Worm (Caenorhabditis elegans) whole organism, L1 larva: ENCODE data around the gene pkn-1.
A peak's percentile ranks its signal among the peaks of the same experiment; 100 is the strongest.

Experiments
- C04F5.9 ChIP-seq: sonication (generic microtip); optimal IDR thresholded peaks from 2 replicates; lab custom pipeline; 2016; ENCODE audit warnings: missing genetic modification characterization, missing compliant biosample characterization
- C34B4.2 ChIP-seq: sonication (generic microtip); optimal IDR thresholded peaks from 2 replicates; lab custom pipeline; 2017; ENCODE audit warnings: mild to moderate bottlenecking, missing genetic modification characterization, missing compliant biosample characterization
- F16B12.6 ChIP-seq: fragments of 150-350 bp; optimal IDR thresholded peaks from 2 replicates; lab custom pipeline; 2014; ENCODE audit warnings: missing biosample characterization, missing genetic modification characterization
- Y116A8C.19 ChIP-seq: sonication (generic microtip); optimal IDR thresholded peaks from 2 replicates; lab custom pipeline; 2016; ENCODE audit warnings: missing compliant biosample characterization, missing genetic modification characterization, borderline replicate concordance
- aha-1 ChIP-seq: fragments of 150-350 bp; optimal IDR thresholded peaks from 2 replicates; lab custom pipeline; 2014; ENCODE audit warnings: missing biosample characterization, missing genetic modification characterization
- alr-1 ChIP-seq: fragments of 200-800 bp; sonication (Bioruptor generic); optimal IDR thresholded peaks from 2 replicates; lab custom pipeline; 2018; ENCODE audit warnings: borderline replicate concordance, mild to moderate bottlenecking, missing genetic modification characterization, missing compliant biosample characterization
- aly-2 ChIP-seq: fragments of 150-350 bp; optimal IDR thresholded peaks from 2 replicates; lab custom pipeline; 2014; ENCODE audit warnings: missing biosample characterization, missing genetic modification characterization
- ama-1 ChIP-seq: fragments of 150-350 bp; optimal IDR thresholded peaks from 2 replicates; lab custom pipeline; 2014
- blmp-1 ChIP-seq: fragments of 150-350 bp; optimal IDR thresholded peaks from 2 replicates; lab custom pipeline; 2014; ENCODE audit warnings: missing biosample characterization, missing genetic modification characterization
- ceh-82 ChIP-seq, 3 experiments: fragments of 150-350 bp in 1 of 3; sonication (generic microtip) in 2 of 3; optimal IDR thresholded peaks; 2 replicates each; lab custom pipeline; 2014 to 2017; ENCODE audit warnings: missing biosample characterization in 3 of 3, missing genetic modification characterization in 3 of 3
- ceh-88 ChIP-seq: fragments of 200-800 bp; sonication (Bioruptor generic); IDR thresholded peaks from 2 replicates; pipeline ENCODE4 v1.3.6; 2022; ENCODE audit warnings: missing genetic modification characterization, missing compliant biosample characterization
- ceh-90 ChIP-seq: sonication (generic microtip); optimal IDR thresholded peaks from 2 replicates; lab custom pipeline; 2016; ENCODE audit warnings: missing genetic modification characterization, missing compliant biosample characterization
- dpl-1 ChIP-seq, 3 experiments: fragments of 150-350 bp in 2 of 3; sonication (generic microtip) in 1 of 3; optimal IDR thresholded peaks; 2 replicates each; lab custom pipeline; 2014 to 2017; ENCODE audit warnings: missing biosample characterization in 3 of 3, missing genetic modification characterization in 3 of 3, missing genetic modification reagents in 3 of 3
- efl-1 ChIP-seq, 4 experiments: fragments of 150-350 bp; optimal IDR thresholded peaks in 3 of 4; peaks in 1 of 4; 1 replicate in 1 of 4; 2 replicates in 3 of 4; lab custom pipeline; 2014; ENCODE audit warnings: missing biosample characterization in 2 of 4, missing genetic modification characterization in 2 of 4, missing genetic modification reagents in 2 of 4
- efl-3 ChIP-seq: fragments of 200-800 bp; sonication (Bioruptor generic); optimal IDR thresholded peaks from 2 replicates; lab custom pipeline; 2018; ENCODE audit warnings: mild to moderate bottlenecking, missing genetic modification characterization, missing compliant biosample characterization
- egl-27 ChIP-seq, 2 experiments: fragments of 150-350 bp in 1 of 2; sonication (generic microtip); optimal IDR thresholded peaks; 3 replicates each; lab custom pipeline; 2017 to 2018; ENCODE audit warnings: missing biosample characterization in 2 of 2, missing genetic modification characterization in 2 of 2, missing genetic modification reagents in 2 of 2
- elt-2 ChIP-seq: sonication (generic microtip); optimal IDR thresholded peaks from 2 replicates; lab custom pipeline; 2016; ENCODE audit warnings: missing genetic modification characterization, mild to moderate bottlenecking, inconsistent platforms, missing compliant biosample characterization, missing genetic modification reagents
- fkh-4 ChIP-seq: sonication (generic microtip); optimal IDR thresholded peaks from 2 replicates; lab custom pipeline; 2016; ENCODE audit warnings: missing compliant biosample characterization, missing genetic modification characterization, borderline replicate concordance
- fkh-8 ChIP-seq: sonication (generic microtip); optimal IDR thresholded peaks from 2 replicates; lab custom pipeline; 2016; ENCODE audit warnings: mild to moderate bottlenecking, missing genetic modification characterization, missing compliant biosample characterization
- grh-1 ChIP-seq: fragments of 200-800 bp; sonication (Bioruptor generic); IDR thresholded peaks from 2 replicates; pipeline ENCODE4 v1.3.6; 2022; ENCODE audit warnings: missing genetic modification reagents, missing genetic modification characterization, missing compliant biosample characterization
- hlh-17 ChIP-seq: fragments of 200-800 bp; sonication (Bioruptor generic); optimal IDR thresholded peaks from 2 replicates; lab custom pipeline; 2018; ENCODE audit warnings: missing genetic modification characterization, mild to moderate bottlenecking, missing compliant biosample characterization, moderate library complexity, borderline replicate concordance
- hpl-2 ChIP-seq: fragments of 150-350 bp; optimal IDR thresholded peaks from 2 replicates; lab custom pipeline; 2014; ENCODE audit warnings: missing biosample characterization, missing genetic modification reagents, missing genetic modification characterization
- irx-1 ChIP-seq: sonication (generic microtip); optimal IDR thresholded peaks from 2 replicates; lab custom pipeline; 2016; ENCODE audit warnings: missing genetic modification characterization, missing compliant biosample characterization
- isw-1 ChIP-seq: fragments of 200-800 bp; sonication (Bioruptor generic); IDR thresholded peaks from 2 replicates; pipeline ENCODE4 v1.3.6; 2022; ENCODE audit warnings: missing genetic modification characterization, missing compliant biosample characterization
- lin-13 ChIP-seq: fragments of 150-350 bp; optimal IDR thresholded peaks from 2 replicates; lab custom pipeline; 2014; ENCODE audit warnings: missing biosample characterization, missing genetic modification reagents, missing genetic modification characterization
- lin-15B ChIP-seq: fragments of 150-350 bp; sonication (generic microtip); optimal IDR thresholded peaks from 3 replicates; lab custom pipeline; 2014; ENCODE audit warnings: missing biosample characterization, missing genetic modification characterization
- lin-39 ChIP-seq: fragments of 150-350 bp; optimal IDR thresholded peaks from 2 replicates; lab custom pipeline; 2014; ENCODE audit warnings: missing biosample characterization, missing genetic modification reagents, missing genetic modification characterization
- lir-3 ChIP-seq: sonication (generic microtip); optimal IDR thresholded peaks from 2 replicates; lab custom pipeline; 2016; ENCODE audit warnings: mild to moderate bottlenecking, missing genetic modification characterization, moderate library complexity, missing compliant biosample characterization; ENCODE audit not compliant: poor library complexity
- lsy-2 ChIP-seq, 2 experiments: fragments of 150-350 bp; optimal IDR thresholded peaks; 2 replicates each; lab custom pipeline; 2014; ENCODE audit warnings: missing biosample characterization in 2 of 2, missing genetic modification characterization in 2 of 2
- mep-1 ChIP-seq: fragments of 150-350 bp; optimal IDR thresholded peaks from 2 replicates; lab custom pipeline; 2014; ENCODE audit warnings: missing biosample characterization, missing genetic modification characterization
- nhr-12 ChIP-seq: sonication (generic microtip); optimal IDR thresholded peaks from 2 replicates; lab custom pipeline; 2017; ENCODE audit warnings: missing biosample characterization, missing genetic modification characterization
- nhr-19 ChIP-seq: fragments of 200-800 bp; sonication (Bioruptor generic); conservative IDR thresholded peaks from 2 replicates; pipeline ENCODE4 v1.3.6; 2022; ENCODE audit warnings: missing genetic modification characterization, missing compliant biosample characterization
- nhr-47 ChIP-seq: sonication (generic microtip); optimal IDR thresholded peaks from 2 replicates; lab custom pipeline; 2016; ENCODE audit warnings: mild to moderate bottlenecking, missing genetic modification characterization, moderate library complexity, missing compliant biosample characterization
- nhr-76 ChIP-seq: sonication (generic microtip); optimal IDR thresholded peaks from 2 replicates; lab custom pipeline; 2017; ENCODE audit warnings: missing biosample characterization, missing genetic modification characterization
- nhr-77 ChIP-seq: fragments of 150-350 bp; optimal IDR thresholded peaks from 2 replicates; lab custom pipeline; 2014; ENCODE audit warnings: missing biosample characterization, missing genetic modification characterization
- nhr-84 ChIP-seq: sonication (generic microtip); optimal IDR thresholded peaks from 2 replicates; lab custom pipeline; 2017; ENCODE audit warnings: missing biosample characterization, missing genetic modification characterization
- pax-3 ChIP-seq: fragments of 200-800 bp; sonication (Bioruptor generic); optimal IDR thresholded peaks from 2 replicates; lab custom pipeline; 2018; ENCODE audit warnings: mild to moderate bottlenecking, missing genetic modification characterization, moderate library complexity, missing compliant biosample characterization
- pqm-1 ChIP-seq: sonication (generic microtip); optimal IDR thresholded peaks from 3 replicates; lab custom pipeline; 2017; ENCODE audit warnings: missing biosample characterization, missing genetic modification characterization
- rnt-1 ChIP-seq: sonication (generic microtip); optimal IDR thresholded peaks from 2 replicates; lab custom pipeline; 2016; ENCODE audit warnings: mild to moderate bottlenecking, missing genetic modification characterization, moderate library complexity, missing compliant biosample characterization
- skn-1 ChIP-seq: fragments of 150-350 bp; optimal IDR thresholded peaks from 2 replicates; lab custom pipeline; 2014; ENCODE audit warnings: missing biosample characterization, missing genetic modification characterization
- snu-23 ChIP-seq: sonication (generic microtip); optimal IDR thresholded peaks from 2 replicates; lab custom pipeline; 2016; ENCODE audit warnings: missing genetic modification characterization, missing compliant biosample characterization
- sox-4 ChIP-seq: sonication (generic microtip); optimal IDR thresholded peaks from 2 replicates; lab custom pipeline; 2016; ENCODE audit warnings: missing genetic modification characterization, missing compliant biosample characterization
- sup-37 ChIP-seq: fragments of 200-800 bp; sonication (Bioruptor generic); optimal IDR thresholded peaks from 2 replicates; lab custom pipeline; 2018; ENCODE audit warnings: mild to moderate bottlenecking, missing genetic modification characterization, missing compliant biosample characterization
- swsn-7 ChIP-seq: sonication (generic microtip); optimal IDR thresholded peaks from 2 replicates; lab custom pipeline; 2016; ENCODE audit warnings: missing genetic modification characterization, missing compliant biosample characterization
- tbx-2 ChIP-seq: sonication (generic microtip); optimal IDR thresholded peaks from 2 replicates; lab custom pipeline; 2016; ENCODE audit warnings: missing genetic modification characterization, missing compliant biosample characterization
- tlp-1 ChIP-seq: fragments of 150-350 bp; optimal IDR thresholded peaks from 2 replicates; lab custom pipeline; 2014; ENCODE audit warnings: missing biosample characterization, missing genetic modification characterization
- unc-130 ChIP-seq: fragments of 150-350 bp; optimal IDR thresholded peaks from 2 replicates; lab custom pipeline; 2017; ENCODE audit warnings: missing biosample characterization, missing genetic modification characterization, inconsistent platforms
- unc-30 ChIP-seq: sonication (generic microtip); optimal IDR thresholded peaks from 2 replicates; lab custom pipeline; 2017; ENCODE audit warnings: missing biosample characterization, missing genetic modification characterization
- unc-62 ChIP-seq: fragments of 150-350 bp; optimal IDR thresholded peaks from 2 replicates; lab custom pipeline; 2014; ENCODE audit warnings: missing biosample characterization, missing genetic modification reagents, missing genetic modification characterization
- unc-86 ChIP-seq: sonication (generic microtip); optimal IDR thresholded peaks from 2 replicates; lab custom pipeline; 2016; ENCODE audit warnings: missing genetic modification characterization, missing compliant biosample characterization
- unc-98 ChIP-seq: fragments of 200-800 bp; sonication (Bioruptor generic); IDR thresholded peaks from 2 replicates; pipeline ENCODE4 v1.3.6; 2022; ENCODE audit warnings: missing genetic modification characterization, missing compliant biosample characterization
- ztf-11 ChIP-seq, 2 experiments: sonication (generic microtip); optimal IDR thresholded peaks; 2 replicates each; lab custom pipeline; 2016 to 2017; ENCODE audit warnings: missing genetic modification characterization in 2 of 2, missing biosample characterization in 1 of 2, missing compliant biosample characterization in 1 of 2
- ztf-4 ChIP-seq: fragments of 150-350 bp; optimal IDR thresholded peaks from 2 replicates; lab custom pipeline; 2014; ENCODE audit warnings: missing biosample characterization, missing genetic modification characterization

pkn-1 gene

ce11 chrX:10377663-10378062 is 19.4 kb upstream of the pkn-1 start (continued):
- TF ChIP-seq lin-39 (tag; lab: Kevin White, UChicago) (peak; percentile 77), nhr-12 (tag; lab: Kevin White, UChicago) (no peak), efl-1 (optimal IDR thresholded peaks at IDR 0.05; lab: Kevin White, UChicago) (peak; percentile 78 to 79), efl-1 (GFP tag; optimal IDR thresholded peaks at IDR 0.05 in 1 of 2; lab: Kevin White, UChicago) (peak; percentile 59 to 97), egl-27 (tag; optimal IDR thresholded peaks at IDR 0.05; lab: Kevin White, UChicago) (peak; percentile 47 to 66), F16B12.6 (tag; lab: Kevin White, UChicago) (no peak), isw-1 (peak; percentile 78), irx-1 (peak; percentile 90), alr-1 (tag; lab: Kevin White, UChicago) (no peak), ztf-4 (tag; lab: Kevin White, UChicago) (peak; percentile 88), dpl-1 (GFP tag; optimal IDR thresholded peaks at IDR 0.05; lab: Kevin White, UChicago) (peak; percentile 66 to 76 (median 74)), rnt-1 (tag; lab: Kevin White, UChicago) (peak; percentile 94), efl-3 (peak; percentile 14), ceh-90 (tag; lab: Kevin White, UChicago) (no peak), nhr-47 (peak; percentile 95), Y116A8C.19 (tag; lab: Kevin White, UChicago) (no peak), sox-4 (tag; lab: Kevin White, UChicago) (peak; percentile 84), swsn-7 (tag; lab: Kevin White, UChicago) (peak; percentile 97), ceh-88 (peak; percentile 73; the same call in 1 of the 2 replicates), lsy-2 (tag; optimal IDR thresholded peaks at IDR 0.05; lab: Kevin White, UChicago) (peak; percentile 92), hlh-17 (GFP tag; lab: Kevin White, UChicago) (no peak), sup-37 (GFP tag; lab: Kevin White, UChicago) (peak; percentile 78), unc-98 (no peak), unc-62 (GFP tag; lab: Kevin White, UChicago) (no peak), nhr-84 (no peak), unc-130 (peak; percentile 37), fkh-8 (tag; lab: Kevin White, UChicago) (peak; percentile 90), pax-3 (tag; lab: Kevin White, UChicago) (peak; percentile 63), pqm-1 (tag; lab: Kevin White, UChicago) (no peak), tlp-1 (tag; lab: Kevin White, UChicago) (no peak), mep-1 (tag; lab: Kevin White, UChicago) (peak; percentile 97), C34B4.2 (tag; lab: Kevin White, UChicago) (no peak), fkh-4 (no peak), grh-1 (GFP tag; lab: Robert Waterston, UW) (peak; percentile 89), unc-30 (tag; lab: Kevin White, UChicago) (no peak), ceh-82 (tag; optimal IDR thresholded peaks at IDR 0.05; lab: Kevin White, UChicago) (peak; percentile 65 to 83 (median 73)), elt-2 (tag; lab: Kevin White, UChicago) (peak; percentile 73), unc-86 (tag; lab: Kevin White, UChicago) (peak; percentile 94), snu-23 (GFP tag; lab: Kevin White, UChicago) (peak; percentile 96), nhr-19 (peak; percentile 92), nhr-77 (tag; lab: Kevin White, UChicago) (peak; percentile 83), skn-1 (tag; lab: Kevin White, UChicago) (peak; percentile 92), ztf-11 (tag; optimal IDR thresholded peaks at IDR 0.05; lab: Kevin White, UChicago) (peak in 1 of 2 experiments; percentile 80), C04F5.9 (tag; lab: Kevin White, UChicago) (peak; percentile 51), ama-1 (lab: Kevin White, UChicago) (peak; percentile 77), blmp-1 (tag; lab: Kevin White, UChicago) (peak; percentile 92), tbx-2 (tag; lab: Kevin White, UChicago) (peak; percentile 96), nhr-76 (tag; lab: Kevin White, UChicago) (no peak), lin-15B (no peak), lin-13 (GFP tag; lab: Kevin White, UChicago) (peak; percentile 89), lir-3 (peak; percentile 61), aly-2 (peak; percentile 50), aha-1 (tag; lab: Kevin White, UChicago) (peak; percentile 36), hpl-2 (GFP tag; lab: Kevin White, UChicago) (no peak)
